Fruit fly (Drosophila melanogaster) whole organism, embryonic: ENCODE data around the gene CG33669.

Experiments used
- Abd-B ChIP-seq: fragments of 200-800 bp; sonication (Bioruptor generic); optimal IDR thresholded peaks from 2 replicates; lab custom pipeline; 2018; ENCODE audit warnings: missing biosample characterization, mild to moderate bottlenecking, missing genetic modification characterization, moderate library complexity
- Awh ChIP-seq: fragments of 200-800 bp; sonication (Bioruptor generic); IDR thresholded peaks from 2 replicates; pipeline ENCODE4, ENCODE4 v1.3.6; 2022; ENCODE audit warnings: missing biosample characterization, missing genetic modification characterization
- CG11504 ChIP-seq: fragments of 200-800 bp; sonication (Bioruptor generic); optimal IDR thresholded peaks from 3 replicates; lab custom pipeline; 2019; ENCODE audit warnings: missing biosample characterization, mild to moderate bottlenecking, missing genetic modification characterization, moderate library complexity
- CG12391 ChIP-seq: fragments of 200-800 bp; sonication (Bioruptor generic); optimal IDR thresholded peaks from 3 replicates; lab custom pipeline; 2018; ENCODE audit warnings: missing biosample characterization, mild to moderate bottlenecking, missing genetic modification characterization, moderate library complexity
- CG15269 ChIP-seq: fragments of 200-800 bp; sonication (Bioruptor generic); optimal IDR thresholded peaks from 2 replicates; lab custom pipeline; 2018; ENCODE audit warnings: missing biosample characterization, mild to moderate bottlenecking, missing genetic modification characterization, moderate library complexity
- CG15479 ChIP-seq: fragments of 200-800 bp; sonication (Bioruptor generic); optimal IDR thresholded peaks from 3 replicates; lab custom pipeline; 2019; ENCODE audit warnings: missing biosample characterization, mild to moderate bottlenecking, missing genetic modification characterization, moderate library complexity
- CG16863 ChIP-seq: fragments of 200-800 bp; sonication (Bioruptor generic); optimal IDR thresholded peaks from 3 replicates; lab custom pipeline; 2016; ENCODE audit warnings: missing biosample characterization, missing genetic modification characterization
- CG17186 ChIP-seq: fragments of 200-800 bp; sonication (Bioruptor generic); optimal IDR thresholded peaks from 3 replicates; lab custom pipeline; 2017; ENCODE audit warnings: missing biosample characterization, missing genetic modification reagents, missing genetic modification characterization
- CG17385 ChIP-seq: fragments of 200-800 bp; sonication (Bioruptor generic); optimal IDR thresholded peaks from 3 replicates; lab custom pipeline; 2018; ENCODE audit warnings: missing biosample characterization, mild to moderate bottlenecking, missing genetic modification characterization
- CG18599 ChIP-seq: fragments of 200-800 bp; sonication (Bioruptor generic); optimal IDR thresholded peaks from 3 replicates; lab custom pipeline; 2017; ENCODE audit warnings: missing biosample characterization, missing genetic modification characterization, mild to moderate bottlenecking, moderate library complexity, missing genetic modification reagents
- CG2120 ChIP-seq: fragments of 200-800 bp; sonication (Bioruptor generic); optimal IDR thresholded peaks from 3 replicates; lab custom pipeline; 2016; ENCODE audit warnings: missing biosample characterization, missing genetic modification characterization
- CG2199 ChIP-seq: fragments of 200-800 bp; sonication (Bioruptor generic); IDR thresholded peaks from 3 replicates; pipeline ENCODE4 v1.3.6; 2022; ENCODE audit warnings: missing biosample characterization, missing genetic modification characterization
- CG3281 ChIP-seq: fragments of 200-800 bp; sonication (Bioruptor generic); optimal IDR thresholded peaks from 3 replicates; lab custom pipeline; 2017; ENCODE audit warnings: missing biosample characterization, mild to moderate bottlenecking, missing genetic modification characterization
- CG6765 ChIP-seq: fragments of 200-800 bp; sonication (Bioruptor generic); optimal IDR thresholded peaks from 3 replicates; lab custom pipeline; 2017; ENCODE audit warnings: missing biosample characterization, mild to moderate bottlenecking, missing genetic modification characterization
- CG7786 ChIP-seq: fragments of 200-800 bp; sonication (Bioruptor generic); optimal IDR thresholded peaks from 2 replicates; lab custom pipeline; 2016; ENCODE audit warnings: missing biosample characterization, missing genetic modification characterization
- CG7839 ChIP-seq: fragments of 200-800 bp; sonication (Bioruptor generic); optimal IDR thresholded peaks from 3 replicates; lab custom pipeline; 2018; ENCODE audit warnings: missing biosample characterization, mild to moderate bottlenecking, missing genetic modification characterization, moderate library complexity
- CG8944 ChIP-seq: fragments of 200-800 bp; sonication (Bioruptor generic); optimal IDR thresholded peaks from 3 replicates; lab custom pipeline; 2016; ENCODE audit warnings: missing biosample characterization, missing genetic modification characterization
- Gsc ChIP-seq: fragments of 200-800 bp; sonication (Bioruptor generic); IDR thresholded peaks from 2 replicates; pipeline ENCODE4 v1.3.6; 2022; ENCODE audit warnings: missing biosample characterization, missing genetic modification characterization
- HmgZ ChIP-seq: fragments of 200-800 bp; sonication (Bioruptor generic); optimal IDR thresholded peaks from 2 replicates; lab custom pipeline; 2018; ENCODE audit warnings: missing biosample characterization, mild to moderate bottlenecking, missing genetic modification characterization
- Max ChIP-seq: fragments of 200-800 bp; sonication (Bioruptor generic); optimal IDR thresholded peaks from 2 replicates; lab custom pipeline; 2016; ENCODE audit warnings: missing biosample characterization, mild to moderate bottlenecking, missing genetic modification characterization
- Med ChIP-seq: fragments of 200-800 bp; sonication (Bioruptor generic); peaks from one replicate; lab custom pipeline; 2016; ENCODE audit warnings: missing biosample characterization, missing genetic modification characterization, mild to moderate bottlenecking, inconsistent platforms, moderate library complexity
- Nf-YB ChIP-seq: fragments of 200-800 bp; sonication (Bioruptor generic); optimal IDR thresholded peaks from 3 replicates; lab custom pipeline; 2019; ENCODE audit warnings: missing biosample characterization, mild to moderate bottlenecking, missing genetic modification characterization, moderate library complexity
- Nf-YC ChIP-seq: fragments of 200-800 bp; optimal IDR thresholded peaks from 3 replicates; lab custom pipeline; 2019; ENCODE audit warnings: missing biosample characterization, mild to moderate bottlenecking, missing genetic modification characterization, moderate library complexity
- PHDP ChIP-seq: fragments of 200-800 bp; sonication (Bioruptor generic); optimal IDR thresholded peaks from 3 replicates; lab custom pipeline; 2018; ENCODE audit warnings: missing biosample characterization, mild to moderate bottlenecking, missing genetic modification characterization, moderate library complexity
- Xbp1 ChIP-seq: fragments of 200-800 bp; sonication (Bioruptor generic); optimal IDR thresholded peaks from 3 replicates; lab custom pipeline; 2016; ENCODE audit warnings: missing biosample characterization, mild to moderate bottlenecking, missing genetic modification characterization
- az2 ChIP-seq: fragments of 200-800 bp; sonication (Bioruptor generic); optimal IDR thresholded peaks from 3 replicates; lab custom pipeline; 2016; ENCODE audit warnings: missing biosample characterization, missing genetic modification characterization
- bcd ChIP-seq: fragments of 200-800 bp; sonication (Bioruptor generic); optimal IDR thresholded peaks from 2 replicates; lab custom pipeline; 2017; ENCODE audit warnings: missing biosample characterization, mild to moderate bottlenecking, missing genetic modification characterization
- bsh ChIP-seq, 2 experiments: fragments of 200-800 bp; sonication (Bioruptor generic); optimal IDR thresholded peaks; 2 replicates each; lab custom pipeline; 2017 to 2018; ENCODE audit warnings: mild to moderate bottlenecking in 2 of 2, missing biosample characterization in 2 of 2, missing genetic modification characterization in 2 of 2, moderate library complexity in 1 of 2
- dmrt99B ChIP-seq: fragments of 200-800 bp; sonication (Bioruptor generic); optimal IDR thresholded peaks from 2 replicates; lab custom pipeline; 2018; ENCODE audit warnings: missing biosample characterization, mild to moderate bottlenecking, missing genetic modification characterization, moderate library complexity
- fd102C ChIP-seq: fragments of 200-800 bp; sonication (Bioruptor generic); optimal IDR thresholded peaks from 2 replicates; lab custom pipeline; 2018; ENCODE audit warnings: missing biosample characterization, mild to moderate bottlenecking, missing genetic modification characterization, moderate library complexity
- fd96Cb ChIP-seq: fragments of 200-800 bp; sonication (Bioruptor generic); optimal IDR thresholded peaks from 2 replicates; lab custom pipeline; 2018; ENCODE audit warnings: missing biosample characterization, mild to moderate bottlenecking, missing genetic modification characterization, moderate library complexity
- gem ChIP-seq: fragments of 200-800 bp; sonication (Bioruptor generic); optimal IDR thresholded peaks from 2 replicates; lab custom pipeline; 2019; ENCODE audit warnings: missing biosample characterization, mild to moderate bottlenecking, missing genetic modification characterization, moderate library complexity
- gsb ChIP-seq: fragments of 200-800 bp; sonication (Bioruptor generic); IDR thresholded peaks from 2 replicates; pipeline ENCODE4 v1.3.6; 2022; ENCODE audit warnings: missing biosample characterization, missing genetic modification characterization
- ind ChIP-seq: fragments of 200-800 bp; sonication (Bioruptor generic); optimal IDR thresholded peaks from 3 replicates; lab custom pipeline; 2016; ENCODE audit warnings: missing biosample characterization, missing genetic modification characterization
- lab ChIP-seq: fragments of 200-800 bp; sonication (Bioruptor generic); optimal IDR thresholded peaks from 3 replicates; lab custom pipeline; 2017; ENCODE audit warnings: missing biosample characterization, missing genetic modification characterization, mild to moderate bottlenecking, moderate library complexity, missing genetic modification reagents
- luna ChIP-seq: fragments of 200-800 bp; sonication (Bioruptor generic); optimal IDR thresholded peaks from 2 replicates; lab custom pipeline; 2016; ENCODE audit warnings: missing biosample characterization, missing genetic modification characterization
- nmo ChIP-seq: fragments of 200-800 bp; sonication (Bioruptor generic); optimal IDR thresholded peaks from 2 replicates; lab custom pipeline; 2018; ENCODE audit warnings: missing biosample characterization, mild to moderate bottlenecking, missing genetic modification characterization, moderate library complexity
- prd ChIP-seq, 3 experiments: fragments of >200 bp in 2 of 3; fragments of 200-800 bp in 1 of 3; sonication (Bioruptor generic) in 1 of 3; optimal IDR thresholded peaks in 2 of 3; IDR thresholded peaks in 1 of 3; 2 replicates in 2 of 3; 3 replicates in 1 of 3; pipeline versions ENCODE4 v1.3.6 to Lab custom; 2017 to 2022; ENCODE audit warnings: missing biosample characterization in 1 of 3, missing genetic modification characterization in 1 of 3
- ranshi ChIP-seq: fragments of 200-800 bp; sonication (Bioruptor generic); IDR thresholded peaks from 2 replicates; pipeline ENCODE4 v1.3.6; 2022; ENCODE audit warnings: missing biosample characterization, missing genetic modification characterization
- row ChIP-seq: fragments of 200-800 bp; sonication (Bioruptor generic); IDR thresholded peaks from 3 replicates; pipeline ENCODE4 v1.3.6; 2022; ENCODE audit warnings: missing biosample characterization, missing genetic modification characterization
- salm ChIP-seq: fragments of 200-800 bp; sonication (Bioruptor generic); optimal IDR thresholded peaks from 2 replicates; lab custom pipeline; 2018; ENCODE audit warnings: missing biosample characterization, mild to moderate bottlenecking, missing genetic modification characterization
- scrt ChIP-seq: fragments of 200-800 bp; sonication (Bioruptor generic); optimal IDR thresholded peaks from 2 replicates; lab custom pipeline; 2018; ENCODE audit warnings: missing biosample characterization, mild to moderate bottlenecking, missing genetic modification characterization, moderate library complexity
- slbo ChIP-seq: fragments of 200-800 bp; sonication (Bioruptor generic); IDR thresholded peaks from 2 replicates; pipeline ENCODE4 v1.3.6; 2022; ENCODE audit warnings: missing biosample characterization, missing genetic modification characterization
- slou ChIP-seq: fragments of 200-800 bp; sonication (Bioruptor generic); optimal IDR thresholded peaks from 3 replicates; lab custom pipeline; 2016; ENCODE audit warnings: missing biosample characterization, missing genetic modification characterization
- stc ChIP-seq: fragments of 200-800 bp; sonication (Bioruptor generic); IDR thresholded peaks from 2 replicates; pipeline ENCODE4 v1.3.6; 2022; ENCODE audit warnings: missing biosample characterization, missing genetic modification characterization
- tgo ChIP-seq: fragments of 200-800 bp; sonication (Bioruptor generic); IDR thresholded peaks from 3 replicates; pipeline ENCODE4 v1.3.6; 2022; ENCODE audit warnings: missing biosample characterization, missing genetic modification characterization
- tup ChIP-seq: fragments of 200-800 bp; sonication (Bioruptor generic); optimal IDR thresholded peaks from 2 replicates; lab custom pipeline; 2016; ENCODE audit warnings: missing biosample characterization, mild to moderate bottlenecking, missing genetic modification characterization, moderate library complexity
- vnd ChIP-seq: fragments of 200-800 bp; sonication (Bioruptor generic); IDR thresholded peaks from 3 replicates; pipeline ENCODE4 v1.3.6; 2022; ENCODE audit warnings: missing biosample characterization, missing genetic modification characterization; ENCODE audit not compliant: partially characterized antibody
- zen2 ChIP-seq: fragments of 200-800 bp; sonication (Bioruptor generic); IDR thresholded peaks from 3 replicates; pipeline ENCODE4 v1.3.6; 2022; ENCODE audit warnings: missing biosample characterization, missing genetic modification characterization; ENCODE audit not compliant: partially characterized antibody

The CG33669 gene

dm6 chrX:6376748-6377147 is 23.2 kb downstream of the CG33669 start (continued):
- TF ChIP-seq bcd (peak; percentile 14), CG2199 (no peak), CG7839 (tag; lab: Kevin White, UChicago) (peak; percentile 48), CG15479 (GFP tag; lab: Kevin White, UChicago) (no peak), nmo (GFP tag; lab: Kevin White, UChicago) (peak; percentile 27), CG2120 (GFP tag; lab: Kevin White, UChicago) (peak; percentile 51), ind (GFP tag; lab: Kevin White, UChicago) (peak; percentile 31), Nf-YB (GFP tag; lab: Kevin White, UChicago) (no peak), CG8944 (GFP tag; lab: Kevin White, UChicago) (peak; percentile 14), CG17385 (GFP tag; lab: Kevin White, UChicago) (no peak), slbo (GFP tag; lab: Robert Waterston, UW) (peak; percentile 52), CG12391 (peak; percentile 14), tgo (peak; percentile 26; the same call in 1 of the 3 replicates), zen2 (GFP tag; lab: Robert Waterston, UW) (no peak), fd102C (no peak), Gsc (no peak), CG11504 (peak; percentile 50), Abd-B (GFP tag; lab: Kevin White, UChicago) (no peak), CG18599 (GFP tag; lab: Kevin White, UChicago) (peak; percentile 50), ranshi (0 out of 2 replicates have a peak, but pooled peaks have one; percentile 20), lab (GFP tag; lab: Kevin White, UChicago) (peak; percentile 49), PHDP (peak; percentile 24), CG3281 (GFP tag; lab: Kevin White, UChicago) (peak; percentile 12), HmgZ (tag; lab: Kevin White, UChicago) (no peak), Awh (GFP tag; lab: Robert Waterston, UW) (no peak), az2 (no peak), Max (GFP tag; lab: Kevin White, UChicago) (no peak), CG17186 (GFP tag; lab: Kevin White, UChicago) (no peak), gem (tag; lab: Kevin White, UChicago) (peak; percentile 54), bsh (GFP tag; optimal IDR thresholded peaks at IDR 0.05; lab: Kevin White, UChicago) (peak in 1 of 2 experiments; percentile 5), CG15269 (peak; percentile 39), stc (0 out of 2 replicates have a peak, but pooled peaks have one; percentile 14), CG16863 (GFP tag; lab: Kevin White, UChicago) (no peak), slou (no peak), tup (GFP tag; lab: Kevin White, UChicago) (no peak), prd (optimal IDR thresholded peaks at IDR 0.05; lab: Kevin White, UChicago) (no peak), prd (GFP tag; IDR thresholded peaks at IDR 0.05; lab: Robert Waterston, UW) (0 out of 3 replicates have a peak, but pooled peaks have one; percentile 8), CG7786 (peak; percentile 17), vnd (no peak), Med (GFP tag; lab: Kevin White, UChicago) (peak; percentile 84), Nf-YC (no peak), luna (no peak), CG6765 (GFP tag; lab: Kevin White, UChicago) (peak; percentile 1), Xbp1 (peak; percentile 6), gsb (GFP tag; lab: Robert Waterston, UW) (no peak), row (GFP tag; lab: Robert Waterston, UW) (peak; percentile 61), scrt (peak; percentile 1), salm (tag; lab: Kevin White, UChicago) (no peak), fd96Cb (tag; lab: Kevin White, UChicago) (peak; percentile 11), dmrt99B (tag; lab: Kevin White, UChicago) (peak; percentile 52)
